Fruit fly (Drosophila melanogaster) whole organism, pupa: ENCODE results near the gene Spp.

ENCODE experiments used
- D1 ChIP-seq: fragments of 200-800 bp; sonication (Bioruptor generic); optimal IDR thresholded peaks from 2 replicates; lab custom pipeline; 2018; ENCODE audit warnings: missing biosample characterization, mild to moderate bottlenecking, missing genetic modification characterization, moderate library complexity
- EcR ChIP-seq: fragments of 200-800 bp; sonication (Bioruptor generic); optimal IDR thresholded peaks from 3 replicates; lab custom pipeline; 2019; ENCODE audit warnings: missing biosample characterization, missing genetic modification characterization, mild to moderate bottlenecking, moderate library complexity, missing genetic modification reagents
- Pif1A ChIP-seq: fragments of 200-800 bp; sonication (Bioruptor generic); optimal IDR thresholded peaks from 3 replicates; lab custom pipeline; 2016; ENCODE audit warnings: missing biosample characterization, missing genetic modification characterization
- Snoo ChIP-seq: fragments of 200-800 bp; sonication (Bioruptor generic); optimal IDR thresholded peaks from 3 replicates; lab custom pipeline; 2017; ENCODE audit warnings: missing biosample characterization, mild to moderate bottlenecking, missing genetic modification characterization, inconsistent platforms
- fd96Ca ChIP-seq: fragments of 200-800 bp; sonication (Bioruptor generic); IDR thresholded peaks from 3 replicates; pipeline ENCODE4 v1.3.6; 2022; ENCODE audit warnings: missing biosample characterization, missing genetic modification characterization

DNA sequence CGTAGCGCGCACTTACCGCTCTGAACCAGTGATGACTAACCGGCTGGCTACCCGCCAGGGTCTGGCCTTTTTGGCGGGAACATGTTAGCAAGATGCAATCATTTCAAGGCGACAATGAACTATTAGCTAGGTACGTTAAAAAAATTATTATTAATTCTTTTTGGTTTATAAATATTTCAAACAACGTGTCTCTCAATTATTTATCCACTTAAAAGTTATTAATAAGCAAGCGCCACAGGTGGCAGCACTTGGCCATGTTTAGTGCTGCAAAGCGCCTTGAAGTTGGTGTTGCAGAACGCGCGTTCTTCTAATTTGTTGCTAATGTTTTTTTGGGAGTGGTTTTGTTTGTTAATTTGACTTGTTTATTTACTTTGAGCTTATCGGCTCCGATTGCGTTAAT is 29.8 kb upstream of the Spp start, which contains the start of the genes Ipk2 and cold:
- TF ChIP-seq Pif1A (GFP tag; lab: Kevin White, UChicago) (no peak), fd96Ca (GFP tag; lab: Robert Waterston, UW) (peak; percentile 72), EcR (no peak), Snoo (tag; lab: Kevin White, UChicago) (peak; percentile 79), D1 (no peak)
